Worm (Caenorhabditis elegans) whole organism, mixed stage, embryonic: ENCODE data around the gene srh-105.

Experiments used
- drap-1 ChIP-seq: fragments of 200-800 bp; sonication (Bioruptor generic); optimal IDR thresholded peaks from 3 replicates; lab custom pipeline; 2018; ENCODE audit warnings: mild to moderate bottlenecking, missing genetic modification characterization, missing compliant biosample characterization
- unc-120 ChIP-seq: sonication (generic microtip); optimal IDR thresholded peaks from 2 replicates; lab custom pipeline; 2017; ENCODE audit warnings: missing genetic modification characterization, missing compliant biosample characterization; ENCODE audit not compliant: poor library complexity, severe bottlenecking

ce11 chrII:484328-484916, 24.7 kb downstream of the srh-105 start, which contains the start of the genes gldi-1 and prp-21:
- TF ChIP-seq drap-1 (GFP tag; lab: Kevin White, UChicago) (no peak), unc-120 (tag; lab: Kevin White, UChicago) (no peak)
